Worm (Caenorhabditis elegans) whole organism, L2 larva: ENCODE measurements around the gene ptp-5.2.
"Not testable (repeated sequence)": the region's sequence is repeated elsewhere in the genome, so short reads cannot be mapped to it uniquely, and the experiment has no call there.

Source experiments
- C34F6.9 ChIP-seq: fragments of 150-350 bp; optimal IDR thresholded peaks from 2 replicates; lab custom pipeline; 2014; ENCODE audit warnings: missing biosample characterization, missing genetic modification characterization
- R02D3.7 ChIP-seq: fragments of 150-350 bp; optimal IDR thresholded peaks from 2 replicates; lab custom pipeline; 2014; ENCODE audit warnings: missing biosample characterization, missing genetic modification characterization
- Y55F3AM.14 ChIP-seq: fragments of 200-800 bp; sonication (Bioruptor generic); optimal IDR thresholded peaks from 2 replicates; lab custom pipeline; 2018; ENCODE audit warnings: mild to moderate bottlenecking, missing genetic modification characterization, missing compliant biosample characterization
- ZK546.5 ChIP-seq: sonication (generic microtip); optimal IDR thresholded peaks from 2 replicates; lab custom pipeline; 2017; ENCODE audit warnings: missing biosample characterization, missing genetic modification characterization
- ceh-16 ChIP-seq: fragments of 150-350 bp; optimal IDR thresholded peaks from 2 replicates; lab custom pipeline; 2014; ENCODE audit warnings: missing biosample characterization, missing genetic modification characterization
- ceh-82 ChIP-seq: fragments of 150-350 bp; optimal IDR thresholded peaks from 2 replicates; lab custom pipeline; 2014; ENCODE audit warnings: missing biosample characterization, missing genetic modification characterization
- egl-27 ChIP-seq: sonication (generic microtip); optimal IDR thresholded peaks from 3 replicates; lab custom pipeline; 2017; ENCODE audit warnings: missing biosample characterization, missing genetic modification reagents, missing genetic modification characterization
- gmeb-1 ChIP-seq: fragments of 150-350 bp; optimal IDR thresholded peaks from 2 replicates; lab custom pipeline; 2014; ENCODE audit warnings: missing biosample characterization, missing genetic modification characterization
- lin-13 ChIP-seq: fragments of 150-350 bp; optimal IDR thresholded peaks from 2 replicates; lab custom pipeline; 2014; ENCODE audit warnings: missing biosample characterization, missing genetic modification reagents, missing genetic modification characterization
- lin-39 ChIP-seq: fragments of 150-350 bp; optimal IDR thresholded peaks from 2 replicates; lab custom pipeline; 2014; ENCODE audit warnings: missing biosample characterization, missing genetic modification reagents, missing genetic modification characterization
- lsy-2 ChIP-seq, 2 experiments: fragments of 150-350 bp in 1 of 2; sonication (generic microtip) in 1 of 2; optimal IDR thresholded peaks; 2 replicates each; lab custom pipeline; 2014 to 2017; ENCODE audit warnings: missing biosample characterization in 2 of 2, missing genetic modification characterization in 2 of 2
- mab-5 ChIP-seq: fragments of 150-350 bp; optimal IDR thresholded peaks from 2 replicates; lab custom pipeline; 2014; ENCODE audit warnings: missing biosample characterization, missing genetic modification characterization
- mbf-1 ChIP-seq: sonication (generic microtip); optimal IDR thresholded peaks from 2 replicates; lab custom pipeline; 2017; ENCODE audit warnings: missing biosample characterization, missing genetic modification characterization
- mdl-1 ChIP-seq, 2 experiments: fragments of 150-350 bp in 1 of 2; sonication (generic microtip) in 1 of 2; optimal IDR thresholded peaks; 2 replicates each; lab custom pipeline; 2017; ENCODE audit warnings: missing biosample characterization in 2 of 2, missing genetic modification characterization in 2 of 2
- nhr-12 ChIP-seq: fragments of 150-350 bp; optimal IDR thresholded peaks from 2 replicates; lab custom pipeline; 2014; ENCODE audit warnings: missing biosample characterization, missing genetic modification characterization
- nhr-129 ChIP-seq: fragments of 150-350 bp; optimal IDR thresholded peaks from 2 replicates; lab custom pipeline; 2014; ENCODE audit warnings: missing biosample characterization, missing genetic modification characterization
- nhr-21 ChIP-seq: fragments of 150-350 bp; optimal IDR thresholded peaks from 2 replicates; lab custom pipeline; 2014; ENCODE audit warnings: missing biosample characterization, missing genetic modification characterization
- nhr-23 ChIP-seq: fragments of 150-350 bp; optimal IDR thresholded peaks from 2 replicates; lab custom pipeline; 2014; ENCODE audit warnings: missing biosample characterization, missing genetic modification reagents, missing genetic modification characterization
- nhr-25 ChIP-seq: fragments of 150-350 bp; sonication (generic microtip); optimal IDR thresholded peaks from 3 replicates; lab custom pipeline; 2014; ENCODE audit warnings: missing biosample characterization, missing genetic modification characterization
- nhr-6 ChIP-seq: fragments of 150-350 bp; optimal IDR thresholded peaks from 2 replicates; lab custom pipeline; 2014; ENCODE audit warnings: missing biosample characterization, missing genetic modification characterization
- nhr-77 ChIP-seq: fragments of 150-350 bp; optimal IDR thresholded peaks from 2 replicates; lab custom pipeline; 2014; ENCODE audit warnings: missing biosample characterization, missing genetic modification characterization
- peb-1 ChIP-seq: fragments of 150-350 bp; optimal IDR thresholded peaks from 2 replicates; lab custom pipeline; 2014; ENCODE audit warnings: missing biosample characterization, missing genetic modification characterization
- skn-1 ChIP-seq: sonication (generic microtip); optimal IDR thresholded peaks from 2 replicates; lab custom pipeline; 2017; ENCODE audit warnings: missing biosample characterization, missing genetic modification characterization
- sma-9 ChIP-seq, 2 experiments: fragments of 150-350 bp in 1 of 2; sonication (generic microtip) in 1 of 2; optimal IDR thresholded peaks; 2 replicates each; lab custom pipeline; 2014 to 2016; ENCODE audit warnings: missing genetic modification characterization in 2 of 2, mild to moderate bottlenecking in 1 of 2, missing biosample characterization in 1 of 2, missing compliant biosample characterization in 1 of 2, missing genetic modification reagents in 1 of 2, moderate library complexity in 1 of 2
- snpc-4 ChIP-seq: fragments of 150-350 bp; optimal IDR thresholded peaks from 2 replicates; lab custom pipeline; 2014; ENCODE audit warnings: missing biosample characterization, missing genetic modification characterization
- unc-39 ChIP-seq: fragments of 150-350 bp; optimal IDR thresholded peaks from 2 replicates; lab custom pipeline; 2014; ENCODE audit warnings: missing biosample characterization, missing genetic modification characterization
- unc-55 ChIP-seq: fragments of 150-350 bp; sonication (generic microtip); optimal IDR thresholded peaks from 3 replicates; lab custom pipeline; 2014; ENCODE audit warnings: missing biosample characterization, missing genetic modification reagents, missing genetic modification characterization
- unc-62 ChIP-seq: fragments of 150-350 bp; optimal IDR thresholded peaks from 2 replicates; lab custom pipeline; 2014; ENCODE audit warnings: missing biosample characterization, missing genetic modification reagents, missing genetic modification characterization
- ztf-11 ChIP-seq: sonication (generic microtip); optimal IDR thresholded peaks from 2 replicates; lab custom pipeline; 2017; ENCODE audit warnings: missing biosample characterization, missing genetic modification characterization

ptp-5.2 gene

ce11 chrIV:14786374-14787136 lies 25.8 kb upstream of the ptp-5.2 start, which contains the start of gene melo-1 (continued):
- TF ChIP-seq ZK546.5 (tag; lab: Kevin White, UChicago) (no peak), sma-9 (GFP tag; optimal IDR thresholded peaks at IDR 0.05; lab: Kevin White, UChicago) (peak; percentile 4), sma-9 (tag; optimal IDR thresholded peaks at IDR 0.05; lab: Kevin White, UChicago) (no peak), peb-1 (tag; lab: Kevin White, UChicago) (no peak), unc-55 (GFP tag; lab: Kevin White, UChicago) (peak; percentile 56), mbf-1 (tag; lab: Kevin White, UChicago) (no peak), lsy-2 (tag; optimal IDR thresholded peaks at IDR 0.05; lab: Kevin White, UChicago) (peak in 1 of 2 experiments; percentile 62), unc-39 (tag; lab: Kevin White, UChicago) (no peak)

ce11 chrIV:14784481-14784880 lies 23.7 kb upstream of the ptp-5.2 start, which contains the start of gene nlp-56:
TSS of gene nlp-56 (minus strand) at chrIV:14784737.
- TF ChIP-seq unc-39 (tag; lab: Kevin White, UChicago) (no peak), mdl-1 (tag; optimal IDR thresholded peaks at IDR 0.05; lab: Kevin White, UChicago) (no peak), R02D3.7 (no peak), nhr-6 (tag; lab: Kevin White, UChicago) (no peak), mab-5 (no peak), nhr-25 (no peak), nhr-77 (no peak), Y55F3AM.14 (GFP tag; lab: Kevin White, UChicago) (no peak), mbf-1 (tag; lab: Kevin White, UChicago) (no peak), ceh-82 (tag; lab: Kevin White, UChicago) (no peak), sma-9 (GFP tag; optimal IDR thresholded peaks at IDR 0.05; lab: Kevin White, UChicago) (no peak), sma-9 (tag; optimal IDR thresholded peaks at IDR 0.05; lab: Kevin White, UChicago) (no peak), skn-1 (tag; lab: Kevin White, UChicago) (no peak), nhr-21 (tag; lab: Kevin White, UChicago) (no peak), C34F6.9 (tag; lab: Kevin White, UChicago) (no peak), nhr-12 (tag; lab: Kevin White, UChicago) (no peak), snpc-4 (no peak), unc-62 (no peak)
- TF ChIP-seq, all 48 proteins: peak for 0

DNA sequence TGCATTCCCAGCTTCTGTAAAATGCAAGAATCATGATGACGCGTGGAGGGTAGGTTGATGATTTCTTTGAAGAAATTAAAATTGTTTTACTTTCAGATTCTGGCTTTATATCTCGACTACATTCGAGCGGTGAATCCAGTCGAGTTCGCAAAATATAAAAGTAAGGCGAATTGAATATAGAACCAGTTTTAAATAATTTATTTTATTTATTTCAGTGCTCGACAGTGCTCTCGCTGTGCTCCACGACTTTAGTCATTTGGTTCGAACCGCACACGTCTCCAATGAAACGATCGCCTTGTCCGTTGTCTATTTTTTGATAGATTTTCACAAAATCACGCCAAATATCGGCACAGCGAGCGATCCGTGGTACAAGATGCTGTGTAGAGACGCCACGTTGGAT lies 21.5 kb upstream of the ptp-5.2 start, which contains the start of gene Y57G11C.1130:
Gene Y57G11C.1130, plus strand, starts transcription at position 301 of the 400 bp plus-strand sequence.
- TF ChIP-seq nhr-23, result no peak
- no peak for TF ChIP-seq sma-9 (GFP tag; optimal IDR thresholded peaks at IDR 0.05; lab: Kevin White, UChicago)
- TF ChIP-seq sma-9 (tag; optimal IDR thresholded peaks at IDR 0.05; lab: Kevin White, UChicago), result no peak
- TF ChIP-seq lin-39 (tag; lab: Kevin White, UChicago), result no peak
- no peak for TF ChIP-seq lsy-2 (tag; optimal IDR thresholded peaks at IDR 0.05; lab: Kevin White, UChicago)
- TF ChIP-seq ceh-16, result no peak
- TF ChIP-seq unc-55 (GFP tag; lab: Kevin White, UChicago), result no peak
- no peak for TF ChIP-seq lin-13 (GFP tag; lab: Kevin White, UChicago)

ce11 chrIV:14781537-14781936 lies 20.8 kb upstream of the ptp-5.2 start, which contains the start of gene Y57G11C.8:
TSS of gene Y57G11C.8 (plus strand) at chrIV:14781837.
- TF ChIP-seq gmeb-1 (tag; lab: Kevin White, UChicago) (no peak), nhr-129 (no peak), egl-27 (tag; lab: Kevin White, UChicago) (no peak), ztf-11 (tag; lab: Kevin White, UChicago) (no peak)

- not testable (repeated sequence) for TF ChIP-seq Y55F3AM.14 (GFP tag; lab: Kevin White, UChicago); nhr-25; ZK546.5 (tag; lab: Kevin White, UChicago)
These were observed 13.7 kb upstream of the ptp-5.2 start, which contains the start of gene Y57G11C.51 for ce11 chrIV:14774454-14774853. TSS of gene Y57G11C.51 (minus strand) at chrIV:14774554.
